Fruit fly (Drosophila melanogaster) whole organism, larva: Measurements from ENCODE around the gene CG14913.

Experiments used
- noc ChIP-seq: fragments of 200-800 bp; sonication (Bioruptor generic); optimal IDR thresholded peaks from 3 replicates; lab custom pipeline; 2019; ENCODE audit warnings: missing biosample characterization, mild to moderate bottlenecking, missing genetic modification characterization, moderate library complexity

Gene CG14913

DNA sequence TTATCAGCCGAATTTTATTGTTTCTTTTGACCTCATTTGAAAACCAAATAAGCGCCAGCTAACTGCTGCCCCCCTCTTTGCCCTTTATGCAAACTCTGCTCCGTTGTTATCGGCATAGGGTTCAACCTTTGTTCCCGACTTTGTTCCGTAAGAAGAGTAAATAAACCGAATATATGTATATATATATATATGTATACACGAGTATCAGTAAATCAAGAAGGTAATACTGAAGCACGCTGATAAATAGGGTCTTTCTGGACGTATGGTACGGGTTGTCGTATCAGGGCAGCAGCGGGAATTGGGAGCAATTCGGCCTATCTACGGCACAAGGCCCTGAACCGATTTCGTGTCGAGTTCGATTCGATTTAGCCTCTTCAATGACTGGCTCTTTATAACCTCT is 22.1 kb downstream of the CG14913 start:
- no peak for TF ChIP-seq noc

DNA sequence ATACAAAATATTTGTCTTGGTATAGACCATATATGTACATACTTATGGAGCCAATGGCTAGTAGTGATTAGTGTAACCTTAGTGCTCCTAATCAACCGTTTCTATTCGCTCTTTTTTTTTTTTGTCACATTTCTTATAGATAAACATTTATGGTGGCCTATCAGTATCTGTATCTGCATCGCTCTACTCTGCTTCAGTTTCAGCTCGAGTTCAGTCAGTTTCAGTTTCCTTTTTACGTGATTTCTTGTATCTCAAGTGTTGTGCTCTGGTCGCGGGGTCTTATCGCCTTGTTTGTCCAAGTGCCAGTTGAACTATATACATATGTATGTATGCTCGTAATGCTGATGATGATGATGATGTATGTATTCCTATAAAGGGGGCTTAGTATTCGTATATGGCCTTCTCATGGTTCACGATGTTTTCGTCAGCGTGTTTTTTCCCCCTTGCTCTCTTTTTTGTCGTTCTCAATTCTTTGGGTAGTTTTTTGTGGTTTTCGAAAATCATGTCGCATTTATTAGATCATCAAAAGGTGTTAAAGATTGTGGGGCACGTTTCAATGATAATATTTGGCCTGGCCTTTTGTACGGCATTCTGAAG is 22.9 kb downstream of the CG14913 start:
- TF ChIP-seq noc = peak; percentile 10

DNA sequence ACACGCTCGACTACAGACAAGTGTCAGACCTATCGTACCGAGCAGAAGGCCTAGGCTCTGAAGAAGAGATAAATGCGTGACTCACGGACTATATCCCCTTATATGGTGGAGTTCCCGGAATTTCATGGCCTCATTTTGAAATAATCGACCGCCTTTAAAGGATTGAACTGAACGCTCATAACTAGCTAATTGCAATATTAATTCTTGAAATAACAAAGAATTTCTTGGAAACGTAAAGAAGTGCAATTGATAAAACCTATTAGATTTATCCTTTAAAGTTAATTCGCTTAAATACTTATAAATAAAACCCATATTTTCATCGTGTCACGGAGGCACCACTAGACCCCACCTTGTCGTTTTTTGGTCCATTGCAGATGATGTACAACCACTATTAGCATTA is 24.3 kb downstream of the CG14913 start:
- no peak for TF ChIP-seq noc

DNA sequence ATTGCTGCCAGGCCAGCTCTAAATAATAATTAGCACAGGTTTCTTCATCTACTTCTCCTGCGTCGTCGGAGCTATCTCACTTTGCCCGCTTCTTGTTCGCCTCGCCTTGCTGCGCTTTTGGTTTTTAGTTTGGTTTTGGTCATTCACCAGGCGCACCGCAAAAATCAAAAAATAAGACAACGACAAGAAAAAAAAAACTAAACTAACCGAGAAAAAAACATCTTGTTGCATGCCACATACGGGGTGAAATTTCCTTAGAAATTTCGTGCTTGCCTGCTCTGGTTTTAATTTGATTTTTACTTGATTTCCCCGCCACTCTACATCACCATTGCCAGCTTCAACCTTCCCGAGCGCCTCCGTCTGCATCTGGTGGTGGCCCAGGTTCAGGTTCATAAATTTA is 25.0 kb downstream of the CG14913 start:
- TF ChIP-seq noc = no peak

DNA sequence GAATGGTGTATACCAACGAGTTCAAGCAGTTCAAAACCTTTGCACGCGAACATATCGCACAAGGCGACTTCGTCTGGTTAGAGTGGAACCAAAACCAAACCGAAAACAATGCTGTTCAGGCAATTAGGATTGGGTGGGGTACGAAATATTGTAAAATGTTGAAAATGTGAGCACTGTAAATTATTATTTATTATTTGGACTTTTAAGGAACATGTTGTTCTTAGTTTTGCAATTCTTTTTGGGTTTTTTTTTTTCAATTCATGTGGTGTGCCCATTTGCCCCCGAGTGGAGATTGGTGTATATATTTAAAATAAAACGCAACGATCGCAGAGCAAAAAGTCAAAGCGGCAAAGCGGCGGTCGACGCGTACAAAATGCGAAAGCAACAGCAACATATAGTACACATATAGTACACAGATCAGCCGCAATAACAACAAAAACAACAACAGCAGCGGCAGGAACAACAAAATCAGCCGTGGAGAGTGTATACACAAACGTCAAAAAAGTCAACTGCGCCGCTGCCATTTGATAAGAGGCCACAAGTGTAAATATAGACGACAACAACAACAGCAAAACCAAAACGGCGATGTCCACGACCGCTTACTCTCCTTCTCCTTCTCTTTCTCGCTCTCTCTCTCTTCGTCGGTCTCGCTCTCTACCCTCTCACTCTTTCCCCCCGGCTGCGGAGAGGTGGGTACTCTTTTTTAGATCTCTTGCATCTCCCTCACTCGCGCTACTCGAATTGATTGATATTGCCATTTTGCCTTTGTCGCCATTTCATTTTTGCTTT is 28.1 kb downstream of the CG14913 start:
- TF ChIP-seq noc = peak; percentile 68

DNA sequence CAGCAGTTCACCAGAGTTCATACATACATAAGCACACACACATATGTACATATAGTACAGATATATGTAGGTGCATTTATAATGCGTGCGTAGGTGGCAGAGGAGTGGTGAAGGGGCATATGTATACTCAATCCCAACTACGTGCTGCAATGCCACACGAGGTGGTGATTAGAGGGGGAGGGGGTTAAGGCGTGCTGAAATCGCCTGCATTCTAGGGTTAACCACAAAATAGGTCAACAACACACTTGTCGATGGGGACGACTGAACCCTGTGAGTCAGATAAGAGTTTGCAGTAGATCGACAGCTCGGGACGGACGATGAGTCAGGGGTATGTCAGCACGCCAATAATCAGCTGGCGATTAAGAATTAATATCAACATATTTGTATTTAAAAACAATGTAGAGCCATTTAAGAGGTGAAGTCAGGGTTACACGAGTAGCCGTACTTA is 28.7 kb downstream of the CG14913 start:
- no peak for TF ChIP-seq noc

DNA sequence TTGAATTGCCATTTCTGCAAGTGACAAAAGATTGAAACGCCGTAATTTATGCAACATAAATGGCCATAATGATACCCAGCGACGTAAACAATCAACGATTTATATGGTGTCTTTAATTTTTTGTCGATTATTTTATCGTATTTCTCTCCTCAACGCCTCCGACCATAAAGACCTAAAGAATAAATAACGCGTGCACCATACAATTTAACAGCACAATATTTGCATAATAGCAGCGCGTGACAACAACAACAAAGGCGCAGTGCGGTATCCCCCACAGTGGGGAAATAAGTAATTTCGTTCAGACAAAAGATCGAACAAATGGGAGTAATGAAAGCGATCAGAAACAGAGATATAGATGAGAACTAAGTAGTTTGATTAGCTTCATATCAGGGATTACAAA is 29.3 kb downstream of the CG14913 start:
- no peak for TF ChIP-seq noc

DNA sequence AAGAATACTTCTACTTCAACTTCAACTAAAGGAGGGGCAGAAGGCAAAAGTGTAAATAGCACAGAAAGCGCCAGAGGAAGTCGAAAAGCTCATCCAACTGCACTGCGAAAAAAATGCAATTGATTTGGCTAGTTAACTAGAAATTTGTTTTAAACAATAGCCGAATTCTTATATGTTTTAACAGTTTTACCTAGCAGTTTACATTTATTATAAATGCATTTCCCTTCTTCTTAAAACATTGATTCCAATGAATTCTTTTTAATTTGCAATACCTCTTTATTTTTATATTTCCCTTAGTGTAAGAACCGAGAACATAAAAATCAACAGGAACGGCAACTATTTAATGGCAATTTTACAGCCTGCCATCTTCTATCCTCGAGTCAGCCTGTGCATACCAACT is 31.5 kb downstream of the CG14913 start:
- TF ChIP-seq noc = no peak

DNA sequence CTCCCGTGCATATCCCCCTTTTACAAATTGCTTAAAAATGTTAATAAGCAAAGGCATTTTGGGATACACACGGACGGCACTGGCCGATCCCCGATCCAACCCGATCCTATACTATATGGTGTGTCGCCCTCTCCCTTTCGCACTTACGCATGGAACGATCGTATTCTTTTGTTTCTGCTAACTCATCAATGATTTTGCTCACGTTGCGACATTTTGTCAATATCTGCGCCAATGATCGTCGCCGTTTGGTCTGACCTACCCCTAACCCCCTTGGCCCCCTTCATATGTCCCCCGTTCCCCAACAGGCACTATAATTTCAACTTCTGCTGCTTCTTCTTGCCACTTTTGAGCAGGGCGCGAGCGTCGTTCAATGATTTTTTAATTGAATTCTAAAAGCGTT is 32.9 kb downstream of the CG14913 start:
- no peak for TF ChIP-seq noc

DNA sequence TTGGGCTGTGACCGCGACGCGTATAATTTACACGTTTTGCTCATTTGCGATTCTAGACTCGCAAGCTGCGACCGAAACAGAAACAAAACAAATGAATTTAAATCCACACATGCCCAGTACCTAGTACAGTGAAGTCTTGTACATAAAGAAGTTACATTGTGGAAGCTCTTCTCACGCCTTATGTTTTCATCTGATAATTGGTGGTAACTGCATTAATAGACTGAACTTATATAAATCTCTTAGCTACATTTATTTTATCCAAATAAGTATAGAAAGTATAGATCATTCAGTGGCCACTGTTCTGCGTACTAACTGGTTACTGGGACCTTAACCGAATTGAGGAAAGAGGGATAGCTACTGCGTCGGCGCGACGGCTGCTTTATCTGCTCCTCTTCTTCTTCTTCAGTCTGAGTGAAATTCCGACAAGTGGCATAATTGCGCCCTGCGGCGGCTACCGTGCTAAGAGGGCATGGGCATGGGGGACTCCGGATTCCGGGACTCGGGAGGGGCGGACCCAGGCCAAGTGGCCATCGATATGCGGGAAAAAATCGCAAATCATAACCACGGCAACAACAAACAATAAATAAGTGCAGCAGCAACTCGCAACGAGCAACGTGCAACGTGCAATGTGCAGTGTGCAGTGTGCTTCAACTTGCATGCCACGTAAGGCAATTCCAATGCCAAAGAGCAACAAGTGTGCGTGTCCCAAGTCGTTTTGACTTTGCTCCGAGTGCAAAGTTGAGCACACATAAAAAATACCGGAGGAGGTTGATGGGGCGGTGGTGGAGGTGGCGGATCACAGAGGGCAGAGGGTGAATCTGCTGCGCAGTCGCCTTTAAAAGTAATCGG is 35.1 kb downstream of the CG14913 start:
- no peak for TF ChIP-seq noc

DNA sequence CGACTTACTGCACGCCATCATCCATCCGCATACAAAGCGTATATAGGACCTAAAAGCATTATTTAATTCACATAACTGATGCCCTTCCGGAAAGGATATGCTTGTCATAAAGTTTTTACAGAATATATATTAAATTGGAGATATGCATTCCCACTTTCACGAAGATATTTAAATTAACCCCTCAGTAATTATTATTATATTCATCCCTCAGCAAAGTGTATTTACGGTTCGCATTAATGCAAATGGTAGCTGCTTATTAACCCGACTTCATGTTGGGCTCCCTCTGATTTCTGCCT is 35.6 kb downstream of the CG14913 start:
- TF ChIP-seq noc = no peak

DNA sequence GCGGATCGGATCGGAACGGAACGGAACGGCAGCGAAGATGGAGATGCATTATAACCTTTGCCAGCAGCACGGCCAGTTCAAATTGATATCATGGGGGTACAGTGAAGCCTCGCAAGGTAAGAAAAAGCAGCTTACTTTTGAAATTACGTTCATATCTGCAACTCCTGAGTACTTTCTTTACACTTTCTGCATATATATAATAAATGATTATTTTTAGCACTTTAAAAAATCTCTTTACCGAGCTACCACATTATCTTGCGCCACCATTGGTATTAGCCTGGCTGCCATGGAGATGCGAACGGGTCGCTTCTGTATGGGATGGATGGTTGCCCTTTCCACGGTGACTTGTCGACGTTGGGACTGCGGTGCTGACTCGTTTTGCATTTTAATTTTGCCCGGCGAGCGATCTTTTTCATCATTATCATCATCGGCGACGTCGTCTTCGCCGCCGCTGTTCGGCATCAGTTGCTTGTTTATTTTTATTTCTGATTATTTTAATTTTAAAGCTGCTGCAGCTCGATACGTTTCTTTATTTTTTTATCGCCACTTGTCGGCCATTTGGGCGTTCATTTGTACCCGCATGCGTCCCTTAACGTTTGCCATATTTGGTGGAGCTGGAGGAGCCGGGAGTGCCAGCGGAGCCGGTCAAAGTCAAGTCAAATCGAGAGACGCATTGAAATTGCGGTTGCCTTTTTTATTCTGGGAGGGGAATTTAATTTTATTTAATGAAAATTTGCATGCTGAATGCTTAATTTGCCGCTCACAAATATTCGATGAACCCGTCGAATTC is 36.4 kb downstream of the CG14913 start:
- TF ChIP-seq noc = no peak

DNA sequence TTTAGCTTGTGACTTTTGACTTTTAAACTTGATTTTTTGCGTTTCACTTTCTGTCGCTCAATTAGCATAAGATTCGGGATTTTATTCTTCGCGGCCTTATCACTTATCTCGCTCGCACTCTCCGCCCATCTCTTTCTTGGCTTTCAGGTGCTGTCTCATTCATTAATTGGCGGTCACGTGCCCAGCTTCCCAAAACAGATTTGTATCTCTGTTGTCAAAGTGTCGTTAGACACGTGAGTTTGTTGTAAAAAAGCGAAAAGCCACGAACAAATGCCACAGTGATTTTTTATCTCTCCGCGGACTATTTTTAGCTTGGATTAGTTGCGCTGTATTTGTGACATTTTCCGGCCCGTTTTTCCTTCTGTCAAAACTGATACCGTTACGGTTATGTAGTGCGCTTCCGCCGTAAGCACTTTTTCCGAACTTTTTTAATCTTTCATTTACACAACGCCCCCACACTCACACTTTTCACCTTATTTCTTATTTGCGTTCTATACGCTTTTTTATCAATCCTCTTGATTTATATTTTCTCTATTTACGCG is 40.1 kb downstream of the CG14913 start:
- no peak for TF ChIP-seq noc

DNA sequence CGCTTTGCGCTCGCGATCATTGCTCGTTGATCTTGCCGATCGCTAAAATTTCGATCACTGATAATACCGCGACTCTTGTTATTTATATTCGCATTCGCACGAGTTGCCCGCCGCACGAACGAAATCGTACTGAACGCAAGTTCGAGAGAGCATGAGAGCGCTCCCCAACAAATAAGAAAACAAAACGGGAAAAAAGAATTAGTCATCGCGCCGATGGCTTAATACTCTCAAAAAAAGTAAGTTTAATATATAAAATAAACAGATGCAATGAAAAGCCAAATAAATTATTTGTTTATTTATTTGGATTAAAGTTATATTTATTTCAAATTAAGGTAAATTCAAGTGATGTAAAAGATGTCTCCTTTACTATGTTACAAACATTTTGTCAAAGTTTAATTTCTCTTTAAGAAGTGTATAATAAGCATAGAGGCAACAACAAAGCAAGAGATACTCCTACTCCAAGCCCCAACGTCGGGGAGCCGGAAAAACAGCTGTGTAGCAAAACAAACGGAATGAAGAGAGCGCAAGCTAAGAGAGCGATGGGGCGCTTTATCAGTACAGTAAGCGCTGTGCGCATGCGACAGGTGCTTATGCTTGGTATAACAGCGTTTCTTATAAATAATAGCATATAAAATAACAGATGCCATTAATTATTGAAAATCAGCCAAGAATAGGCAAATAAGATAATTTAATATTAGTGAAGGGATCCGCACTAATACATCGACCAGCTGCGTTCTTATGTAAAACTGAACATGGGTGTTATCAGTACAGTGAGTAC is 40.7 kb downstream of the CG14913 start:
- peak; percentile 89 for TF ChIP-seq noc

DNA sequence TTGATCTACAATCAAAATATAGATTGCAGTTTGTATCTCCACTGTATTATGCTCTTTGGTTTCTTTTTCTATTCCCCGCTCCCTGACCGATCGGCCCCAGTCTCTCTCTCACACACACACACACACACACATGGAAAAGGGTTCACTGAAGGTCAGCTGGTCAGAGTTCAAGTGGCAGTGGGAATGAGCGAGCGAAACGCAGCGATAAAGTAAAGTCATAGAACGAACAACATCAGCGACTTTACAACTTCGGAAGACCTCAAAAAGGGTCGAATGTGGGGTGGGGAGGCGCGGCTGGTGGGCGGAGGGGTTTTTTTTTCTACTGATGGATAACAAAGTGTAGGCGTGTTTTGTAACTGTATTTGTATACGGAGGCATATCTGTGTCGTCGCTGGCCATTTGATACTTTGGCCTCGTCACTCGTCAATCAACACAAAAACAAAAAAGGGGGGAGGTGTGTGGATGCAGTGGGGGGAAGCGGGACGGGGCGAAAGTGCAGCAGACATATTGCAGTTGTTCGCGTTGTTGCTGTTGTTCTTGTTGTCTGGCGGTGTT is 41.4 kb downstream of the CG14913 start:
- TF ChIP-seq noc = no peak
